ENCODE assay signal across 1 fruit fly cellular context in the genomic region with DNA sequence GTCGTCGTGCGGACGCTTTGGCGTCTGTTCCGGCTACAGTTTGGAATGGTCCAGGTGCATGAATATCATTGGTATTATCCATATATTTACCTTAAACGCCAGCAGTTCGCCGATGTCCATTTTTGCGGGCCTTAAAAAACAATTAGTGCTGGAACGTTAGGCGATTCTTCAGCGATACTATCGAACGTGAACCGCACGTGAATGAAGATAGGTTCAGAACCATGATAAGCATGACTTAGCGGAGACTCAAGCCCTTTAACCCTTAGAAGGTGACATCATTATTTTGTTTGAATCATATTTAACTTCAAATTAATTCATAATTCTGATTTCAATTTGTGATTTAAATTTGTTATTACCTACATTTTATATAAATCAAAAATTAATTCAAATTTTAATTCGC.
A peak's percentile ranks its signal among the peaks of the same experiment; 100 is the strongest.
TF ChIP-seq lines count a peak whose summit lies in the region.

CG11964 (minus strand) TSS at position 155 of the 400 bp plus-strand sequence.

TF ChIP-seq in whole organism, embryonic, 481 proteins besides CTCF, POLR2A, EP300 and RAD21 (continued from another document and continues in another):
- peak; percentile 25; the same call in 1 of the 2 replicates for TF ChIP-seq onecut (GFP tag; IDR thresholded peaks at IDR 0.05; lab: Robert Waterston, UW)
- TF ChIP-seq E2f2 (GFP tag; IDR thresholded peaks at IDR 0.05; lab: Robert Waterston, UW) = peak; percentile 78
- no peak for TF ChIP-seq CG14441 (GFP tag; IDR thresholded peaks at IDR 0.05; lab: Robert Waterston, UW)
- TF ChIP-seq ems (GFP tag; optimal IDR thresholded peaks at IDR 0.05; lab: Kevin White, UChicago) = peak; percentile 53
- peak; percentile 77 for TF ChIP-seq zfh2 (GFP tag; optimal IDR thresholded peaks at IDR 0.05; lab: Kevin White, UChicago)
- peak; percentile 97 for TF ChIP-seq HLH4C (GFP tag; IDR thresholded peaks at IDR 0.05; lab: Robert Waterston, UW; ENCODE audit: partially characterized antibody)
- no peak for TF ChIP-seq Elba2 (GFP tag; optimal IDR thresholded peaks at IDR 0.05; lab: Kevin White, UChicago)
- TF ChIP-seq sd (tag; optimal IDR thresholded peaks at IDR 0.05; lab: Kevin White, UChicago) = no peak
- TF ChIP-seq en (GFP tag; optimal IDR thresholded peaks at IDR 0.05; lab: Kevin White, UChicago) = no peak
- no peak for TF ChIP-seq crp (GFP tag; optimal IDR thresholded peaks at IDR 0.05; lab: Kevin White, UChicago)
- no peak for TF ChIP-seq CG11093 (GFP tag; IDR thresholded peaks at IDR 0.05; lab: Robert Waterston, UW)
- TF ChIP-seq Fer1 (GFP tag; optimal IDR thresholded peaks at IDR 0.05; lab: Kevin White, UChicago) = peak; percentile 48
- no peak for TF ChIP-seq H15 (GFP tag; IDR thresholded peaks at IDR 0.05; lab: Robert Waterston, UW)
- TF ChIP-seq p53 (GFP tag; optimal IDR thresholded peaks at IDR 0.05; lab: Kevin White, UChicago) = peak; percentile 53
- TF ChIP-seq CG1024 (GFP tag; IDR thresholded peaks at IDR 0.05; lab: Robert Waterston, UW) = no peak
- TF ChIP-seq Ravus (GFP tag; IDR thresholded peaks at IDR 0.05; lab: Robert Waterston, UW) = no peak
- no peak for TF ChIP-seq tio (GFP tag; optimal IDR thresholded peaks at IDR 0.05; lab: Kevin White, UChicago)
- TF ChIP-seq CG12104 (GFP tag; optimal IDR thresholded peaks at IDR 0.05; lab: Kevin White, UChicago) = no peak
- TF ChIP-seq tin (GFP tag; optimal IDR thresholded peaks at IDR 0.05; lab: Kevin White, UChicago) = peak; percentile 67
- TF ChIP-seq pum (GFP tag; optimal IDR thresholded peaks at IDR 0.05; lab: Kevin White, UChicago) = peak; percentile 35
- no peak for TF ChIP-seq org-1 (GFP tag; optimal IDR thresholded peaks at IDR 0.05; lab: Kevin White, UChicago)
- TF ChIP-seq Atf-2 (GFP tag; optimal IDR thresholded peaks at IDR 0.05; lab: Kevin White, UChicago) = peak; percentile 32
- peak; percentile 47; the same call in 1 of the 3 replicates for TF ChIP-seq CG17361 (GFP tag; IDR thresholded peaks at IDR 0.05; lab: Robert Waterston, UW)
- TF ChIP-seq NfI (GFP tag; optimal IDR thresholded peaks at IDR 0.05; lab: Kevin White, UChicago) = peak; percentile 49
- TF ChIP-seq fru (optimal IDR thresholded peaks at IDR 0.05; lab: Kevin White, UChicago) = no peak
- TF ChIP-seq Sox100B (GFP tag; optimal IDR thresholded peaks at IDR 0.05; lab: Kevin White, UChicago) = no peak
- TF ChIP-seq CG11085 (GFP tag; IDR thresholded peaks at IDR 0.05; lab: Robert Waterston, UW) = no peak
- TF ChIP-seq PHDP (tag; optimal IDR thresholded peaks at IDR 0.05; lab: Kevin White, UChicago) = peak; percentile 49
- TF ChIP-seq yki (optimal IDR thresholded peaks at IDR 0.05; lab: Kevin White, UChicago) = no peak
- TF ChIP-seq sug (tag; optimal IDR thresholded peaks at IDR 0.05; lab: Kevin White, UChicago) = peak; percentile 63
- TF ChIP-seq CoRest (tag; optimal IDR thresholded peaks at IDR 0.05; lab: Kevin White, UChicago) = peak; percentile 68
- TF ChIP-seq chn (GFP tag; optimal IDR thresholded peaks at IDR 0.05; lab: Kevin White, UChicago) = peak; percentile 54
- no peak for TF ChIP-seq Hr39 (optimal IDR thresholded peaks at IDR 0.05; lab: Kevin White, UChicago)
- peak; percentile 62 for TF ChIP-seq Chrac-16 (GFP tag; optimal IDR thresholded peaks at IDR 0.05; lab: Kevin White, UChicago)
- TF ChIP-seq peb (GFP tag; IDR thresholded peaks at IDR 0.05; lab: Robert Waterston, UW) = no peak
- no peak for TF ChIP-seq HLHmδ (GFP tag; optimal IDR thresholded peaks at IDR 0.05; lab: Kevin White, UChicago)
- TF ChIP-seq cas (GFP tag; IDR thresholded peaks at IDR 0.05; lab: Robert Waterston, UW) = peak; percentile 53; the same call in 1 of the 2 replicates
- peak; percentile 2 for TF ChIP-seq slp2 (GFP tag; optimal IDR thresholded peaks at IDR 0.05; lab: Kevin White, UChicago)
- TF ChIP-seq CG9727 (GFP tag; optimal IDR thresholded peaks at IDR 0.05; lab: Kevin White, UChicago) = no peak
- TF ChIP-seq sens (GFP tag; lab: Kevin White, UChicago) = peak; percentile 87
- TF ChIP-seq sob (GFP tag; IDR thresholded peaks at IDR 0.05; lab: Robert Waterston, UW) = peak; percentile 75
- peak; percentile 54; the same call in 1 of the 2 replicates for TF ChIP-seq ranshi (GFP tag; IDR thresholded peaks at IDR 0.05; lab: Robert Waterston, UW)
- TF ChIP-seq dmrt11E (tag; optimal IDR thresholded peaks at IDR 0.05; lab: Kevin White, UChicago) = peak; percentile 32
- no peak for TF ChIP-seq Hey (tag; optimal IDR thresholded peaks at IDR 0.05; lab: Kevin White, UChicago)
- TF ChIP-seq CG15696 (tag; optimal IDR thresholded peaks at IDR 0.05; lab: Kevin White, UChicago) = peak; percentile 11
- TF ChIP-seq lab (GFP tag; optimal IDR thresholded peaks at IDR 0.05; lab: Kevin White, UChicago) = no peak
- peak; percentile 64 for TF ChIP-seq zen (tag; optimal IDR thresholded peaks at IDR 0.05; lab: Kevin White, UChicago)
- TF ChIP-seq H2.0 (GFP tag; IDR thresholded peaks at IDR 0.05; lab: Robert Waterston, UW) = no peak
- TF ChIP-seq fd3F (GFP tag; optimal IDR thresholded peaks at IDR 0.05; lab: Kevin White, UChicago) = peak; percentile 21
- no peak for TF ChIP-seq CG43689 (GFP tag; IDR thresholded peaks at IDR 0.05; lab: Robert Waterston, UW)
- peak; percentile 92 for TF ChIP-seq HmgD (GFP tag; optimal IDR thresholded peaks at IDR 0.05; lab: Kevin White, UChicago)
- TF ChIP-seq Hsf (GFP tag; optimal IDR thresholded peaks at IDR 0.05; lab: Kevin White, UChicago) = peak; percentile 68
- no peak for TF ChIP-seq pb (GFP tag; optimal IDR thresholded peaks at IDR 0.05; lab: Kevin White, UChicago)
- peak; percentile 45 for TF ChIP-seq CG15269 (tag; optimal IDR thresholded peaks at IDR 0.05; lab: Kevin White, UChicago)
- no peak for TF ChIP-seq tll (GFP tag; optimal IDR thresholded peaks at IDR 0.05; lab: Kevin White, UChicago)
- peak; percentile 43 for TF ChIP-seq CG9215 (GFP tag; IDR thresholded peaks at IDR 0.05; lab: Robert Waterston, UW)
- no peak for TF ChIP-seq ara (GFP tag; IDR thresholded peaks at IDR 0.05; lab: Robert Waterston, UW)
- TF ChIP-seq CG15601 (tag; optimal IDR thresholded peaks at IDR 0.05; lab: Kevin White, UChicago) = peak; percentile 39
- TF ChIP-seq ap (GFP tag; IDR thresholded peaks at IDR 0.05; lab: Robert Waterston, UW) = no peak
- no peak for TF ChIP-seq gce (GFP tag; IDR thresholded peaks at IDR 0.05; lab: Robert Waterston, UW)
- TF ChIP-seq CG13624 (GFP tag; optimal IDR thresholded peaks at IDR 0.05; lab: Kevin White, UChicago) = peak; percentile 67
- no peak for TF ChIP-seq ttk (GFP tag; IDR thresholded peaks at IDR 0.05; lab: Robert Waterston, UW)
- TF ChIP-seq cwo (GFP tag; optimal IDR thresholded peaks at IDR 0.05; lab: Kevin White, UChicago) = peak; percentile 99
- no peak for TF ChIP-seq al (GFP tag; IDR thresholded peaks at IDR 0.05; lab: Robert Waterston, UW)
- TF ChIP-seq Oli (tag; optimal IDR thresholded peaks at IDR 0.05; lab: Kevin White, UChicago) = no peak
- TF ChIP-seq CG10274 (GFP tag; optimal IDR thresholded peaks at IDR 0.05; lab: Kevin White, UChicago) = no peak
- TF ChIP-seq nerfin-2 (GFP tag; IDR thresholded peaks at IDR 0.05; lab: Robert Waterston, UW; ENCODE audit: partially characterized antibody) = peak; percentile 98
- peak; percentile 48 for TF ChIP-seq Bdp1 (GFP tag; optimal IDR thresholded peaks at IDR 0.05; lab: Kevin White, UChicago)
- TF ChIP-seq CG7745 (tag; optimal IDR thresholded peaks at IDR 0.05; lab: Kevin White, UChicago) = no peak
- TF ChIP-seq CG12659 (GFP tag; optimal IDR thresholded peaks at IDR 0.05; lab: Kevin White, UChicago) = peak; percentile 69
- no peak for TF ChIP-seq CG10321 (GFP tag; IDR thresholded peaks at IDR 0.05; lab: Robert Waterston, UW)
- no peak for TF ChIP-seq CG6683 (GFP tag; optimal IDR thresholded peaks at IDR 0.05; lab: Kevin White, UChicago)
- TF ChIP-seq CG2116 (GFP tag; optimal IDR thresholded peaks at IDR 0.05; lab: Kevin White, UChicago) = peak; percentile 62
- TF ChIP-seq z (GFP tag; IDR thresholded peaks at IDR 0.05; lab: Robert Waterston, UW) = no peak
- TF ChIP-seq CG13123 (GFP tag; optimal IDR thresholded peaks at IDR 0.05; lab: Kevin White, UChicago) = peak; percentile 52
- TF ChIP-seq lilli (GFP tag; optimal IDR thresholded peaks at IDR 0.05; lab: Kevin White, UChicago) = peak; percentile 72
- peak; percentile 53 for TF ChIP-seq CG9797 (GFP tag; optimal IDR thresholded peaks at IDR 0.05; lab: Kevin White, UChicago)
- peak; percentile 97 for TF ChIP-seq ato (GFP tag; IDR thresholded peaks at IDR 0.05; lab: Robert Waterston, UW; ENCODE audit: partially characterized antibody)
- no peak for TF ChIP-seq CG17328 (GFP tag; IDR thresholded peaks at IDR 0.05; lab: Robert Waterston, UW)
- TF ChIP-seq CG4854 (GFP tag; optimal IDR thresholded peaks at IDR 0.05; lab: Kevin White, UChicago) = peak; percentile 35
- peak; percentile 92 for TF ChIP-seq CG1603 (tag; optimal IDR thresholded peaks at IDR 0.05; lab: Kevin White, UChicago)
- peak; percentile 39 for TF ChIP-seq CG3065 (GFP tag; optimal IDR thresholded peaks at IDR 0.05; lab: Kevin White, UChicago)
- TF ChIP-seq jumu (GFP tag; optimal IDR thresholded peaks at IDR 0.05; lab: Kevin White, UChicago) = peak; percentile 60
- TF ChIP-seq ci (GFP tag; IDR thresholded peaks at IDR 0.05; lab: Robert Waterston, UW) = peak; percentile 64; the same call in 2 of the 3 replicates
- peak; percentile 74 for TF ChIP-seq CG14710 (tag; optimal IDR thresholded peaks at IDR 0.05; lab: Kevin White, UChicago)
- peak; percentile 99 for TF ChIP-seq Opbp (GFP tag; IDR thresholded peaks at IDR 0.05; lab: Robert Waterston, UW; ENCODE audit: partially characterized antibody)
- TF ChIP-seq HLH54F (GFP tag; optimal IDR thresholded peaks at IDR 0.05; lab: Kevin White, UChicago) = peak; percentile 70
- TF ChIP-seq NK7.1 (GFP tag; optimal IDR thresholded peaks at IDR 0.05; lab: Kevin White, UChicago) = no peak
- TF ChIP-seq CG8944 (GFP tag; optimal IDR thresholded peaks at IDR 0.05; lab: Kevin White, UChicago) = peak; percentile 20
- no peak for TF ChIP-seq wor (GFP tag; IDR thresholded peaks at IDR 0.05; lab: Robert Waterston, UW)
- TF ChIP-seq Vsx1 (GFP tag; optimal IDR thresholded peaks at IDR 0.05; lab: Kevin White, UChicago) = no peak
- peak; percentile 46 for TF ChIP-seq CG9817 (tag; optimal IDR thresholded peaks at IDR 0.05; lab: Kevin White, UChicago)
- peak; percentile 4 for TF ChIP-seq CG18619 (GFP tag; optimal IDR thresholded peaks at IDR 0.05; lab: Kevin White, UChicago)
- no peak for TF ChIP-seq CG4424 (GFP tag; optimal IDR thresholded peaks at IDR 0.05; lab: Kevin White, UChicago)
- TF ChIP-seq CG34224 (GFP tag; IDR thresholded peaks at IDR 0.05; lab: Robert Waterston, UW; ENCODE audit: partially characterized antibody) = peak; percentile 97
- TF ChIP-seq CG17359 (tag; optimal IDR thresholded peaks at IDR 0.05; lab: Kevin White, UChicago) = peak; percentile 52
- peak; percentile 50 for TF ChIP-seq bab2 (GFP tag; optimal IDR thresholded peaks at IDR 0.05; lab: Kevin White, UChicago)
- peak; percentile 34 for TF ChIP-seq CG18262 (tag; optimal IDR thresholded peaks at IDR 0.05; lab: Kevin White, UChicago)
- peak; percentile 79 for TF ChIP-seq CG3847 (GFP tag; IDR thresholded peaks at IDR 0.05; lab: Robert Waterston, UW)
- no peak for TF ChIP-seq CG18599 (GFP tag; optimal IDR thresholded peaks at IDR 0.05; lab: Kevin White, UChicago)
- no peak for TF ChIP-seq CG15073 (GFP tag; optimal IDR thresholded peaks at IDR 0.05; lab: Kevin White, UChicago)
- TF ChIP-seq croc (GFP tag; conservative IDR thresholded peaks at IDR 0.05; lab: Robert Waterston, UW) = no peak
- TF ChIP-seq CG17385 (GFP tag; optimal IDR thresholded peaks at IDR 0.05; lab: Kevin White, UChicago) = no peak
- TF ChIP-seq phol (tag; optimal IDR thresholded peaks at IDR 0.05; lab: Kevin White, UChicago) = peak; percentile 80
- TF ChIP-seq CG12769 (tag; optimal IDR thresholded peaks at IDR 0.05; lab: Kevin White, UChicago) = peak; percentile 69
- 0 out of 2 replicates have a peak, but pooled peaks have one; percentile 13 for TF ChIP-seq Rx (GFP tag; IDR thresholded peaks at IDR 0.05; lab: Robert Waterston, UW)
- peak; percentile 68 for TF ChIP-seq CG13894 (tag; optimal IDR thresholded peaks at IDR 0.05; lab: Kevin White, UChicago)
- TF ChIP-seq sna (GFP tag; IDR thresholded peaks at IDR 0.05; lab: Robert Waterston, UW; ENCODE audit: partially characterized antibody) = peak; percentile 98
- peak; percentile 60 for TF ChIP-seq gfzf (GFP tag; optimal IDR thresholded peaks at IDR 0.05; lab: Kevin White, UChicago)
- no peak for TF ChIP-seq Bteb2 (GFP tag; optimal IDR thresholded peaks at IDR 0.05; lab: Kevin White, UChicago)
- TF ChIP-seq CG31365 (tag; optimal IDR thresholded peaks at IDR 0.05; lab: Kevin White, UChicago) = no peak
- peak; percentile 55 for TF ChIP-seq YL-1 (GFP tag; optimal IDR thresholded peaks at IDR 0.05; lab: Kevin White, UChicago)
- TF ChIP-seq GATAe (GFP tag; conservative IDR thresholded peaks at IDR 0.05; lab: Robert Waterston, UW) = 0 out of 2 replicates have a peak, but pooled peaks have one; percentile 29
- TF ChIP-seq eve (GFP tag; optimal IDR thresholded peaks at IDR 0.05; lab: Kevin White, UChicago) = no peak
- peak; percentile 72 for TF ChIP-seq CG6272 (GFP tag; IDR thresholded peaks at IDR 0.05; lab: Robert Waterston, UW)
- peak; percentile 63 for TF ChIP-seq CG18764 (GFP tag; optimal IDR thresholded peaks at IDR 0.05; lab: Kevin White, UChicago)
- TF ChIP-seq CG4707 (GFP tag; optimal IDR thresholded peaks at IDR 0.05; lab: Kevin White, UChicago) = no peak
- TF ChIP-seq Xbp1 (GFP tag; optimal IDR thresholded peaks at IDR 0.05; lab: Kevin White, UChicago) = peak; percentile 69
- TF ChIP-seq CG9876 (GFP tag; optimal IDR thresholded peaks at IDR 0.05; lab: Kevin White, UChicago) = peak; percentile 71
- peak; percentile 5 for TF ChIP-seq CG9437 (GFP tag; optimal IDR thresholded peaks at IDR 0.05; lab: Kevin White, UChicago)
- TF ChIP-seq Doc2 (GFP tag; IDR thresholded peaks at IDR 0.05; lab: Robert Waterston, UW) = no peak
- no peak; the same call in 2 of the 3 replicates for TF ChIP-seq B-H1 (GFP tag; IDR thresholded peaks at IDR 0.05; lab: Robert Waterston, UW)
- TF ChIP-seq CG12299 (tag; optimal IDR thresholded peaks at IDR 0.05; lab: Kevin White, UChicago) = no peak
- TF ChIP-seq Lim3 (GFP tag; IDR thresholded peaks at IDR 0.05; lab: Robert Waterston, UW) = no peak
- TF ChIP-seq CG6765 (GFP tag; optimal IDR thresholded peaks at IDR 0.05; lab: Kevin White, UChicago) = no peak
- peak; percentile 67 for TF ChIP-seq Dref (GFP tag; IDR thresholded peaks at IDR 0.05; lab: Robert Waterston, UW)
- TF ChIP-seq sr (GFP tag; IDR thresholded peaks at IDR 0.05; lab: Robert Waterston, UW) = no peak
- peak; percentile 28 for TF ChIP-seq Atf3 (GFP tag; optimal IDR thresholded peaks at IDR 0.05; lab: Kevin White, UChicago)
- TF ChIP-seq CG16779 (GFP tag; IDR thresholded peaks at IDR 0.05; lab: Robert Waterston, UW) = no peak
